Worm (Caenorhabditis elegans) whole organism, mixed stage, embryonic: ENCODE measurements around the gene mlc-3.

ENCODE experiments used
- M03D4.4 ChIP-seq: sonication (generic microtip); optimal IDR thresholded peaks from 2 replicates; lab custom pipeline; 2017; ENCODE audit warnings: mild to moderate bottlenecking, missing genetic modification characterization, missing compliant biosample characterization
- bed-3 ChIP-seq: fragments of 200-800 bp; sonication (Bioruptor generic); optimal IDR thresholded peaks from 3 replicates; lab custom pipeline; 2018; ENCODE audit warnings: mild to moderate bottlenecking, missing genetic modification characterization, moderate library complexity, missing compliant biosample characterization
- blmp-1 ChIP-seq: fragments of 150-350 bp; optimal IDR thresholded peaks from 2 replicates; lab custom pipeline; 2014; ENCODE audit warnings: missing biosample characterization, missing genetic modification characterization
- ceh-39 ChIP-seq: fragments of 150-350 bp; optimal IDR thresholded peaks from 2 replicates; lab custom pipeline; 2014; ENCODE audit warnings: missing biosample characterization, missing genetic modification characterization
- ceh-43 ChIP-seq: fragments of 200-800 bp; sonication (Bioruptor generic); optimal IDR thresholded peaks from 2 replicates; lab custom pipeline; 2018; ENCODE audit warnings: mild to moderate bottlenecking, missing genetic modification characterization, moderate library complexity, missing compliant biosample characterization
- ceh-83 ChIP-seq: fragments of 200-800 bp; sonication (Bioruptor generic); optimal IDR thresholded peaks from 2 replicates; lab custom pipeline; 2018; ENCODE audit warnings: mild to moderate bottlenecking, missing genetic modification characterization, missing compliant biosample characterization
- ces-1 ChIP-seq: fragments of 150-350 bp; optimal IDR thresholded peaks from 2 replicates; lab custom pipeline; 2014; ENCODE audit warnings: missing biosample characterization, missing genetic modification reagents, missing genetic modification characterization
- cnd-1 ChIP-seq: fragments of 200-800 bp; sonication (Bioruptor generic); optimal IDR thresholded peaks from 2 replicates; lab custom pipeline; 2018; ENCODE audit warnings: mild to moderate bottlenecking, missing genetic modification characterization, missing compliant biosample characterization
- drap-1 ChIP-seq: fragments of 200-800 bp; sonication (Bioruptor generic); optimal IDR thresholded peaks from 3 replicates; lab custom pipeline; 2018; ENCODE audit warnings: mild to moderate bottlenecking, missing genetic modification characterization, missing compliant biosample characterization
- elt-1 ChIP-seq: sonication (generic microtip); optimal IDR thresholded peaks from 2 replicates; lab custom pipeline; 2017; ENCODE audit warnings: missing genetic modification characterization, mild to moderate bottlenecking, missing compliant biosample characterization, antibody characterized with exemption, moderate library complexity, borderline replicate concordance; ENCODE audit not compliant: insufficient read depth
- elt-3 ChIP-seq: fragments of 150-350 bp; optimal IDR thresholded peaks from 2 replicates; lab custom pipeline; 2014; ENCODE audit warnings: missing biosample characterization, missing genetic modification characterization
- flh-1 ChIP-seq: fragments of 200-800 bp; sonication (Bioruptor generic); optimal IDR thresholded peaks from 2 replicates; lab custom pipeline; 2018; ENCODE audit warnings: mild to moderate bottlenecking, missing genetic modification characterization, moderate library complexity, missing compliant biosample characterization
- ham-2 ChIP-seq: fragments of 200-800 bp; sonication (Bioruptor generic); optimal IDR thresholded peaks from 2 replicates; lab custom pipeline; 2018; ENCODE audit warnings: mild to moderate bottlenecking, missing genetic modification characterization, missing compliant biosample characterization
- hlh-1 ChIP-seq: fragments of 150-350 bp; optimal IDR thresholded peaks from 2 replicates; lab custom pipeline; 2014; ENCODE audit warnings: missing biosample characterization, missing genetic modification reagents, missing genetic modification characterization
- lin-13 ChIP-seq: fragments of 150-350 bp; optimal IDR thresholded peaks from 2 replicates; lab custom pipeline; 2014; ENCODE audit warnings: missing biosample characterization, missing genetic modification characterization
- lin-32 ChIP-seq: fragments of 200-800 bp; sonication (Bioruptor generic); optimal IDR thresholded peaks from 2 replicates; lab custom pipeline; 2018; ENCODE audit warnings: mild to moderate bottlenecking, missing genetic modification characterization, missing compliant biosample characterization
- lsy-2 ChIP-seq: fragments of 150-350 bp; optimal IDR thresholded peaks from 2 replicates; lab custom pipeline; 2014; ENCODE audit warnings: missing biosample characterization, missing genetic modification characterization
- mab-5 ChIP-seq: fragments of 150-350 bp; optimal IDR thresholded peaks from 2 replicates; lab custom pipeline; 2014; ENCODE audit warnings: missing biosample characterization, missing genetic modification characterization
- mep-1 ChIP-seq: fragments of 150-350 bp; optimal IDR thresholded peaks from 2 replicates; lab custom pipeline; 2017; ENCODE audit warnings: missing biosample characterization, missing genetic modification reagents, missing genetic modification characterization, inconsistent platforms
- mls-2 ChIP-seq: sonication (generic microtip); optimal IDR thresholded peaks from 2 replicates; lab custom pipeline; 2016; ENCODE audit warnings: mild to moderate bottlenecking, missing genetic modification characterization, moderate library complexity, missing compliant biosample characterization
- nhr-12 ChIP-seq: fragments of 150-350 bp; optimal IDR thresholded peaks from 2 replicates; lab custom pipeline; 2014; ENCODE audit warnings: missing biosample characterization, missing genetic modification characterization
- nhr-2 ChIP-seq: fragments of 150-350 bp; optimal IDR thresholded peaks from 2 replicates; lab custom pipeline; 2014; ENCODE audit warnings: missing biosample characterization, missing genetic modification characterization
- nhr-237 ChIP-seq: fragments of 150-350 bp; optimal IDR thresholded peaks from 2 replicates; lab custom pipeline; 2014; ENCODE audit warnings: missing biosample characterization, missing genetic modification characterization
- nhr-28 ChIP-seq: fragments of 150-350 bp; optimal IDR thresholded peaks from 2 replicates; lab custom pipeline; 2014; ENCODE audit warnings: missing biosample characterization, missing genetic modification characterization
- nhr-76 ChIP-seq: sonication (generic microtip); optimal IDR thresholded peaks from 2 replicates; lab custom pipeline; 2017; ENCODE audit warnings: missing biosample characterization, missing genetic modification characterization
- pha-4 ChIP-seq: fragments of 150-350 bp; optimal IDR thresholded peaks from 2 replicates; lab custom pipeline; 2018; ENCODE audit warnings: missing biosample characterization, missing genetic modification reagents, missing genetic modification characterization
- sem-2 ChIP-seq: fragments of 200-800 bp; sonication (Bioruptor generic); optimal IDR thresholded peaks from 2 replicates; lab custom pipeline; 2018; ENCODE audit warnings: mild to moderate bottlenecking, missing genetic modification characterization, missing compliant biosample characterization
- snpc-4 ChIP-seq: fragments of 150-350 bp; optimal IDR thresholded peaks from 2 replicates; lab custom pipeline; 2014; ENCODE audit warnings: missing biosample characterization, missing genetic modification characterization
- sptf-1 ChIP-seq: sonication (generic microtip); optimal IDR thresholded peaks from 2 replicates; lab custom pipeline; 2017; ENCODE audit warnings: mild to moderate bottlenecking, missing genetic modification characterization, moderate library complexity, missing compliant biosample characterization
- tbx-8 ChIP-seq: fragments of 200-800 bp; sonication (Bioruptor generic); optimal IDR thresholded peaks from 2 replicates; lab custom pipeline; 2018; ENCODE audit warnings: mild to moderate bottlenecking, missing genetic modification characterization, moderate library complexity, missing compliant biosample characterization
- unc-120 ChIP-seq: sonication (generic microtip); optimal IDR thresholded peaks from 2 replicates; lab custom pipeline; 2017; ENCODE audit warnings: missing genetic modification characterization, missing compliant biosample characterization; ENCODE audit not compliant: poor library complexity, severe bottlenecking
- unc-39 ChIP-seq: fragments of 150-350 bp; optimal IDR thresholded peaks from 2 replicates; lab custom pipeline; 2014; ENCODE audit warnings: missing biosample characterization, missing genetic modification characterization
- unc-62 ChIP-seq: fragments of 150-350 bp; optimal IDR thresholded peaks from 2 replicates; lab custom pipeline; 2014; ENCODE audit warnings: missing biosample characterization, missing genetic modification reagents, missing genetic modification characterization
- zip-8 ChIP-seq: fragments of 150-350 bp; optimal IDR thresholded peaks from 2 replicates; lab custom pipeline; 2014; ENCODE audit warnings: missing biosample characterization, missing genetic modification characterization
- ztf-11 ChIP-seq: fragments of 150-350 bp; optimal IDR thresholded peaks from 2 replicates; lab custom pipeline; 2014; ENCODE audit warnings: missing biosample characterization, missing genetic modification characterization

mlc-3 gene

DNA sequence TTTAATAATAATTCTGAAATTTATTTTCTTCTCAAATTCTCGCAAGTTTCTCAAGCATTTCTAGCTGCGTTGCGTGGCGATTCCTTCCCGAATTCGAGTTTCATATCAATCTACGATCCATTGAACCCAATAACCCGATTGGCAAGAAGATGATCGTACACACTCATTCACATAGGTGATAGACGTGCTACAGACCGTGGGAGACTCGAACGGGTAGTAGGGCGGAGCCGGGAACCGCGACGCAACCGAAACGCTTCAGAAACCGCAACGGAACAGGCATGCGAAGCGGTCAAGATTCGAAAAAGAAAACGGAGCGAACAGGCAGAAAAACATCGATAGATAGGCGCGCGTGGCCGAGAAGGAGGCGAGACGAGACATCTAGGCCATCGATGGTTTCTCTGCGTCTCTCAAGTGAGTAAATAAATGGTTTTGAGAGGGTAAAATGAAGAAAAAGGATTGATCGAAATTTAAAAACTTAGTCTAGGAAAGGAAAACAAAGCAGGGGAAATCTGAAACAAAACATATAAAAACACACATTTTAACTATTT, 38.7 kb downstream of the mlc-3 start, which contains the start of gene madf-11:
Gene madf-11 (minus strand): TSS at position 51 of the 548 bp plus-strand sequence.
- no peak for TF ChIP-seq nhr-12 (tag; lab: Kevin White, UChicago)
- no peak for TF ChIP-seq ceh-43 (GFP tag; lab: Kevin White, UChicago)
- no peak for TF ChIP-seq blmp-1 (tag; lab: Kevin White, UChicago)
- no peak for TF ChIP-seq nhr-2
- TF ChIP-seq lsy-2 (tag; lab: Kevin White, UChicago): peak; percentile 49
- TF ChIP-seq lin-13 (tag; lab: Kevin White, UChicago): no peak
- TF ChIP-seq ces-1: no peak
- TF ChIP-seq zip-8: no peak
- peak; percentile 36 for TF ChIP-seq mep-1
- no peak for TF ChIP-seq ztf-11 (tag; lab: Kevin White, UChicago)
- TF ChIP-seq lin-32 (GFP tag; lab: Kevin White, UChicago): no peak
- TF ChIP-seq pha-4 (tag; lab: Kevin White, UChicago): peak; percentile 71
- no peak for TF ChIP-seq mls-2
- TF ChIP-seq drap-1 (GFP tag; lab: Kevin White, UChicago): no peak
- TF ChIP-seq nhr-28 (tag; lab: Kevin White, UChicago): no peak
- TF ChIP-seq sem-2: no peak
- no peak for TF ChIP-seq ceh-83
- no peak for TF ChIP-seq elt-1 (tag; lab: Kevin White, UChicago)
- peak; percentile 60 for TF ChIP-seq ham-2
- no peak for TF ChIP-seq nhr-76 (tag; lab: Kevin White, UChicago)
- TF ChIP-seq cnd-1: no peak
- no peak for TF ChIP-seq bed-3 (GFP tag; lab: Kevin White, UChicago)
- no peak for TF ChIP-seq unc-39 (tag; lab: Kevin White, UChicago)
- no peak for TF ChIP-seq unc-62 (GFP tag; lab: Kevin White, UChicago)
- TF ChIP-seq flh-1 (GFP tag; lab: Kevin White, UChicago): no peak
- peak; percentile 17 for TF ChIP-seq M03D4.4
- TF ChIP-seq unc-120 (tag; lab: Kevin White, UChicago): peak; percentile 31
- no peak for TF ChIP-seq elt-3 (tag; lab: Kevin White, UChicago)
- no peak for TF ChIP-seq mab-5 (tag; lab: Kevin White, UChicago)
- peak; percentile 34 for TF ChIP-seq nhr-237
- no peak for TF ChIP-seq tbx-8 (GFP tag; lab: Kevin White, UChicago)
- TF ChIP-seq snpc-4 (tag; lab: Kevin White, UChicago): no peak
- TF ChIP-seq hlh-1 (tag; lab: Kevin White, UChicago): peak; percentile 3
- peak; percentile 58 for TF ChIP-seq sptf-1 (tag; lab: Kevin White, UChicago)
- TF ChIP-seq ceh-39 (tag; lab: Kevin White, UChicago): peak; percentile 72

DNA sequence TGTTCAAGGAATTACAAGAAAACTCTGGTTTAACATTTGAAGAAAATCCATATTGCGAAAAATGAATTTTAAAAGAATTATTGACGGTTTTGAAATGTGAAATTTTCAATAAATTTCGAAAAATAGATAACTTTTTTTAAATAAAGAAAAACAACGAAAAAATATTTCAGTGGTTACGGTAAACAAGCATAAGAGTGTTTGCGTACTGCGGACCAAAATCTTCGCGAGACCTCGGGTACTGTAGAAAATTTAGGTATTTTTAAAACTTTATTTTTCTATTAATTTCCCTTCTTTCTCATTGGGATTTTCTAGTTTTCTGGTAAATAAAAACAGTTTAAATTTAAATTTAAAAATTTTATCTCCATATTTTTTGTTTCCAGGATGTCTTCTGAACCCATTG, 39.3 kb downstream of the mlc-3 start, which contains the start of gene xnd-1:
Gene xnd-1 (plus strand): TSS at position 381 of the 400 bp plus-strand sequence.
- TF ChIP-seq ham-2 (no peak), ceh-43 (GFP tag; lab: Kevin White, UChicago) (no peak), nhr-237 (no peak), cnd-1 (no peak), unc-39 (tag; lab: Kevin White, UChicago) (no peak), elt-3 (tag; lab: Kevin White, UChicago) (no peak), sem-2 (no peak), snpc-4 (tag; lab: Kevin White, UChicago) (no peak), unc-120 (tag; lab: Kevin White, UChicago) (no peak), hlh-1 (tag; lab: Kevin White, UChicago) (no peak), ces-1 (no peak), tbx-8 (GFP tag; lab: Kevin White, UChicago) (no peak), zip-8 (no peak), M03D4.4 (no peak), flh-1 (GFP tag; lab: Kevin White, UChicago) (no peak), elt-1 (tag; lab: Kevin White, UChicago) (no peak), ceh-83 (no peak), nhr-2 (no peak), nhr-76 (tag; lab: Kevin White, UChicago) (no peak), nhr-12 (tag; lab: Kevin White, UChicago) (no peak)
- TF ChIP-seq, all 35 proteins: peak for 0

DNA sequence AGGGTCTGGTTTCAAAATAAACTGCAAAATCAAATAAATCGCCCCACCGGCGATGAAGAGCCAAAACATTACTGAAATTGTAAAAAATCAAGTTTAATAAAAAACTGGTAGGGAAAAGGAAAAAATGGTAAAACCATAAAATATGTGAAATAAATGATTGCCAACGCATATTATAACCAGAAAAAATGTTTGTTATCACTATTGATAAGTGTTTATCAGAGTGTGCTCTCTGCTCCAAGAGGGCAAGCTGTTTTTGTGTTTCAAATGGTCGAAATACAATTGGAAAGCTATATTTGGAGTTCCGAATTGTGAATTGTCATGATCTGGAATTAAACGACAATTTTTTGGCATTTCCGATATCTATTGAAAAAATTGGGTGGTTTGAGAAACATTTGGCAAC, 45.5 kb downstream of the mlc-3 start, which contains the start of gene C05D2.8:
Gene C05D2.8 (minus strand): TSS at position 71 of the 400 bp plus-strand sequence.
- TF ChIP-seq snpc-4 (tag; lab: Kevin White, UChicago): no peak
- TF ChIP-seq mls-2: no peak
- TF ChIP-seq elt-1 (tag; lab: Kevin White, UChicago): no peak
- no peak for TF ChIP-seq lin-32 (GFP tag; lab: Kevin White, UChicago)
- no peak for TF ChIP-seq ztf-11 (tag; lab: Kevin White, UChicago)
- no peak for TF ChIP-seq hlh-1 (tag; lab: Kevin White, UChicago)
- no peak for TF ChIP-seq pha-4 (tag; lab: Kevin White, UChicago)
